Fruit fly (Drosophila melanogaster) whole organism, embryonic: ENCODE measurements around the gene CG10510.

Source experiments
- ATbp ChIP-seq: fragments of 200-800 bp; sonication (Bioruptor generic); optimal IDR thresholded peaks from 2 replicates; lab custom pipeline; 2017; ENCODE audit warnings: missing biosample characterization, mild to moderate bottlenecking, missing genetic modification characterization, missing genetic modification reagents
- Atf6 ChIP-seq: fragments of 200-800 bp; sonication (Bioruptor generic); IDR thresholded peaks from 2 replicates; pipeline ENCODE4 v1.3.6; 2022; ENCODE audit warnings: missing biosample characterization, missing genetic modification characterization
- Awh ChIP-seq: fragments of 200-800 bp; sonication (Bioruptor generic); IDR thresholded peaks from 2 replicates; pipeline ENCODE4, ENCODE4 v1.3.6; 2022; ENCODE audit warnings: missing biosample characterization, missing genetic modification characterization
- Bgb ChIP-seq: fragments of 200-800 bp; sonication (Bioruptor generic); IDR thresholded peaks from 2 replicates; pipeline ENCODE4 v1.3.6; 2022; ENCODE audit warnings: missing biosample characterization, missing genetic modification characterization; ENCODE audit not compliant: partially characterized antibody
- Blimp-1 ChIP-seq: fragments of 200-800 bp; sonication (Bioruptor generic); optimal IDR thresholded peaks from 3 replicates; lab custom pipeline; 2018; ENCODE audit warnings: missing biosample characterization, missing genetic modification characterization, mild to moderate bottlenecking, moderate library complexity, missing genetic modification reagents
- CG11504 ChIP-seq: fragments of 200-800 bp; sonication (Bioruptor generic); optimal IDR thresholded peaks from 3 replicates; lab custom pipeline; 2019; ENCODE audit warnings: missing biosample characterization, mild to moderate bottlenecking, missing genetic modification characterization, moderate library complexity
- CG12769 ChIP-seq: fragments of 200-800 bp; sonication (Bioruptor generic); optimal IDR thresholded peaks from 2 replicates; lab custom pipeline; 2019; ENCODE audit warnings: missing biosample characterization, mild to moderate bottlenecking, missing genetic modification characterization, moderate library complexity
- CG15514 ChIP-seq: fragments of 200-800 bp; sonication (Bioruptor generic); optimal IDR thresholded peaks from 3 replicates; lab custom pipeline; 2017; ENCODE audit warnings: missing biosample characterization, missing genetic modification characterization, mild to moderate bottlenecking, moderate library complexity, missing genetic modification reagents
- CG1603 ChIP-seq: fragments of 200-800 bp; sonication (Bioruptor generic); optimal IDR thresholded peaks from 2 replicates; lab custom pipeline; 2019; ENCODE audit warnings: missing biosample characterization, mild to moderate bottlenecking, missing genetic modification characterization, moderate library complexity
- CG17385 ChIP-seq: fragments of 200-800 bp; sonication (Bioruptor generic); optimal IDR thresholded peaks from 3 replicates; lab custom pipeline; 2018; ENCODE audit warnings: missing biosample characterization, mild to moderate bottlenecking, missing genetic modification characterization
- CG1832 ChIP-seq: fragments of 200-800 bp; sonication (Bioruptor generic); optimal IDR thresholded peaks from 2 replicates; lab custom pipeline; 2017; ENCODE audit warnings: missing biosample characterization, mild to moderate bottlenecking, missing genetic modification characterization, inconsistent platforms
- CG3065 ChIP-seq: fragments of 200-800 bp; sonication (Bioruptor generic); optimal IDR thresholded peaks from 2 replicates; lab custom pipeline; 2016; ENCODE audit warnings: missing biosample characterization, missing genetic modification characterization
- CG34422 ChIP-seq: fragments of 200-800 bp; sonication (Bioruptor generic); IDR thresholded peaks from 3 replicates; pipeline ENCODE4 v1.3.6; 2022; ENCODE audit warnings: missing biosample characterization, missing genetic modification characterization
- CG42726 ChIP-seq: fragments of 200-800 bp; sonication (Bioruptor generic); IDR thresholded peaks from 2 replicates; pipeline ENCODE4 v1.3.6; 2022; ENCODE audit warnings: missing biosample characterization, missing genetic modification characterization; ENCODE audit not compliant: partially characterized antibody
- CG6791 ChIP-seq: fragments of 200-800 bp; sonication (Bioruptor generic); IDR thresholded peaks from 3 replicates; pipeline ENCODE4 v1.3.6; 2022; ENCODE audit warnings: missing biosample characterization, missing genetic modification characterization; ENCODE audit not compliant: partially characterized antibody
- CG6813 ChIP-seq: fragments of 200-800 bp; sonication (Bioruptor generic); optimal IDR thresholded peaks from 2 replicates; lab custom pipeline; 2017; ENCODE audit warnings: missing biosample characterization, missing genetic modification characterization, mild to moderate bottlenecking, moderate library complexity, missing genetic modification reagents
- CG7786 ChIP-seq: fragments of 200-800 bp; sonication (Bioruptor generic); optimal IDR thresholded peaks from 2 replicates; lab custom pipeline; 2016; ENCODE audit warnings: missing biosample characterization, missing genetic modification characterization
- CG8478 ChIP-seq: fragments of >200 bp; optimal IDR thresholded peaks from 2 replicates; lab custom pipeline; 2018
- Deaf1 ChIP-seq: fragments of 200-800 bp; optimal IDR thresholded peaks from 3 replicates; lab custom pipeline; 2019; ENCODE audit warnings: missing biosample characterization, mild to moderate bottlenecking, missing genetic modification characterization, moderate library complexity
- Jarid2 ChIP-seq: fragments of 200-800 bp; sonication (Bioruptor generic); optimal IDR thresholded peaks from 3 replicates; lab custom pipeline; 2017; ENCODE audit warnings: mild to moderate bottlenecking, missing biosample characterization, missing genetic modification reagents, missing genetic modification characterization
- NC2α ChIP-seq: fragments of 200-800 bp; sonication (Bioruptor generic); optimal IDR thresholded peaks from 2 replicates; lab custom pipeline; 2016; ENCODE audit warnings: missing biosample characterization, missing genetic modification characterization
- Nf-YB ChIP-seq: fragments of 200-800 bp; sonication (Bioruptor generic); optimal IDR thresholded peaks from 3 replicates; lab custom pipeline; 2019; ENCODE audit warnings: missing biosample characterization, mild to moderate bottlenecking, missing genetic modification characterization, moderate library complexity
- PHDP ChIP-seq: fragments of 200-800 bp; sonication (Bioruptor generic); optimal IDR thresholded peaks from 3 replicates; lab custom pipeline; 2018; ENCODE audit warnings: missing biosample characterization, mild to moderate bottlenecking, missing genetic modification characterization, moderate library complexity
- Sry-β ChIP-seq: fragments of 200-800 bp; sonication (Bioruptor generic); optimal IDR thresholded peaks from 2 replicates; lab custom pipeline; 2018; ENCODE audit warnings: missing biosample characterization, mild to moderate bottlenecking, missing genetic modification characterization, moderate library complexity
- Trl ChIP-seq, 3 experiments: fragments of >200 bp in 2 of 3; fragments of 200-800 bp in 1 of 3; sonication (Bioruptor generic) in 1 of 3; optimal IDR thresholded peaks; 2 replicates in 1 of 3; 3 replicates in 2 of 3; lab custom pipeline; 2016 to 2017; ENCODE audit warnings: missing biosample characterization in 1 of 3, missing genetic modification characterization in 1 of 3
- Xbp1 ChIP-seq: fragments of 200-800 bp; sonication (Bioruptor generic); optimal IDR thresholded peaks from 3 replicates; lab custom pipeline; 2016; ENCODE audit warnings: missing biosample characterization, mild to moderate bottlenecking, missing genetic modification characterization
- cato ChIP-seq: fragments of 200-800 bp; sonication (Bioruptor generic); optimal IDR thresholded peaks from 2 replicates; lab custom pipeline; 2016; ENCODE audit warnings: missing biosample characterization, missing genetic modification characterization, borderline replicate concordance
- caup ChIP-seq: fragments of 200-800 bp; sonication (Bioruptor generic); optimal IDR thresholded peaks from 3 replicates; lab custom pipeline; 2017; ENCODE audit warnings: missing biosample characterization, mild to moderate bottlenecking, missing genetic modification characterization, moderate library complexity; ENCODE audit not compliant: severe bottlenecking
- chinmo ChIP-seq: fragments of 200-800 bp; sonication (Bioruptor generic); IDR thresholded peaks from 4 replicates; pipeline ENCODE4 v1.3.6; 2022; ENCODE audit warnings: missing biosample characterization, missing genetic modification characterization; ENCODE audit not compliant: partially characterized antibody
- da ChIP-seq: fragments of 200-800 bp; sonication (Bioruptor generic); optimal IDR thresholded peaks from 2 replicates; lab custom pipeline; 2016; ENCODE audit warnings: missing biosample characterization, missing genetic modification characterization
- dmrt99B ChIP-seq: fragments of 200-800 bp; sonication (Bioruptor generic); optimal IDR thresholded peaks from 2 replicates; lab custom pipeline; 2018; ENCODE audit warnings: missing biosample characterization, mild to moderate bottlenecking, missing genetic modification characterization, moderate library complexity
- ems ChIP-seq: fragments of 200-800 bp; sonication (Bioruptor generic); optimal IDR thresholded peaks from 3 replicates; lab custom pipeline; 2016; ENCODE audit warnings: missing biosample characterization, missing genetic modification characterization
- ftz-f1 ChIP-seq: fragments of 200-800 bp; sonication (Bioruptor generic); optimal IDR thresholded peaks from 2 replicates; lab custom pipeline; 2016; ENCODE audit warnings: missing biosample characterization, missing genetic modification characterization
- h ChIP-seq: fragments of >200 bp; optimal IDR thresholded peaks from 2 replicates; lab custom pipeline; 2017
- her ChIP-seq: fragments of 200-800 bp; sonication (Bioruptor generic); optimal IDR thresholded peaks from 2 replicates; lab custom pipeline; 2016; ENCODE audit warnings: missing biosample characterization, missing genetic modification characterization
- inv ChIP-seq: fragments of 200-800 bp; sonication (Bioruptor generic); IDR thresholded peaks from 2 replicates; pipeline ENCODE4 v1.3.6; 2022; ENCODE audit warnings: missing biosample characterization, missing genetic modification characterization; ENCODE audit not compliant: partially characterized antibody
- lab ChIP-seq: fragments of 200-800 bp; sonication (Bioruptor generic); optimal IDR thresholded peaks from 3 replicates; lab custom pipeline; 2017; ENCODE audit warnings: missing biosample characterization, missing genetic modification characterization, mild to moderate bottlenecking, moderate library complexity, missing genetic modification reagents
- psq ChIP-seq: fragments of 200-800 bp; sonication (Bioruptor generic); optimal IDR thresholded peaks from 2 replicates; lab custom pipeline; 2017; ENCODE audit warnings: missing biosample characterization, missing genetic modification characterization
- run ChIP-seq: fragments of 200-800 bp; sonication (Bioruptor generic); optimal IDR thresholded peaks from 3 replicates; lab custom pipeline; 2018; ENCODE audit warnings: missing biosample characterization, mild to moderate bottlenecking, missing genetic modification characterization
- sc ChIP-seq, 3 experiments: fragments of >200 bp in 2 of 3; fragments of 200-800 bp in 1 of 3; sonication (Bioruptor generic) in 1 of 3; optimal IDR thresholded peaks; 2 replicates in 2 of 3; 3 replicates in 1 of 3; lab custom pipeline; 2017; ENCODE audit warnings: mild to moderate bottlenecking in 1 of 3, missing biosample characterization in 1 of 3, missing genetic modification characterization in 1 of 3, missing genetic modification reagents in 1 of 3
- sens ChIP-seq: fragments of 200-800 bp; sonication (Bioruptor generic); peaks from one replicate; lab custom pipeline; 2016; ENCODE audit warnings: missing biosample characterization, missing genetic modification characterization
- sna ChIP-seq: fragments of 200-800 bp; sonication (Bioruptor generic); IDR thresholded peaks from 2 replicates; pipeline ENCODE4 v1.3.6; 2022; ENCODE audit warnings: missing biosample characterization, missing genetic modification characterization; ENCODE audit not compliant: partially characterized antibody
- sob ChIP-seq: fragments of 200-800 bp; sonication (Bioruptor generic); IDR thresholded peaks from 2 replicates; pipeline ENCODE4 v1.3.6; 2022; ENCODE audit warnings: missing biosample characterization, missing genetic modification characterization
- stc ChIP-seq: fragments of 200-800 bp; sonication (Bioruptor generic); IDR thresholded peaks from 2 replicates; pipeline ENCODE4 v1.3.6; 2022; ENCODE audit warnings: missing biosample characterization, missing genetic modification characterization
- tna ChIP-seq: fragments of 200-800 bp; sonication (Bioruptor generic); IDR thresholded peaks from 2 replicates; pipeline ENCODE4 v1.3.6; 2022; ENCODE audit warnings: missing biosample characterization, missing genetic modification characterization; ENCODE audit not compliant: partially characterized antibody
- vvl ChIP-seq: fragments of 200-800 bp; sonication (Bioruptor generic); IDR thresholded peaks from 2 replicates; pipeline ENCODE4 v1.3.6; 2022; ENCODE audit warnings: missing biosample characterization, missing genetic modification characterization
- wdn ChIP-seq: fragments of 200-800 bp; sonication (Bioruptor generic); IDR thresholded peaks from 2 replicates; pipeline ENCODE4 v1.3.6; 2022; ENCODE audit warnings: missing biosample characterization, missing genetic modification characterization
- yki ChIP-seq: fragments of >200 bp; optimal IDR thresholded peaks from 3 replicates; lab custom pipeline; 2018

The CG10510 gene

dm6 chr3L:21239999-21240509, 30.2 kb upstream of the CG10510 start (continued):
- TF ChIP-seq CG7786 (GFP tag; lab: Kevin White, UChicago), result no peak
- TF ChIP-seq CG12769, result peak; percentile 60
- TF ChIP-seq CG42726 (GFP tag; lab: Robert Waterston, UW), result peak; percentile 73
- no peak for TF ChIP-seq NC2α (GFP tag; lab: Kevin White, UChicago)
- peak; percentile 48; the same call in 1 of the 2 replicates for TF ChIP-seq sna (GFP tag; lab: Robert Waterston, UW)
- no peak for TF ChIP-seq CG6791 (GFP tag; lab: Robert Waterston, UW)
- peak; percentile 40 for TF ChIP-seq lab (GFP tag; lab: Kevin White, UChicago)
- TF ChIP-seq CG11504 (tag; lab: Kevin White, UChicago), result peak; percentile 57
- peak; percentile 44; the same call in 1 of the 3 replicates for TF ChIP-seq CG34422
- TF ChIP-seq psq (GFP tag; lab: Kevin White, UChicago), result peak; percentile 77
- TF ChIP-seq ftz-f1 (GFP tag; lab: Kevin White, UChicago), result peak; percentile 54
- TF ChIP-seq her, result peak; percentile 13
- peak; percentile 20 for TF ChIP-seq CG1603
- TF ChIP-seq CG17385 (GFP tag; lab: Kevin White, UChicago), result peak; percentile 30
- no peak for TF ChIP-seq ems (GFP tag; lab: Kevin White, UChicago)
- TF ChIP-seq Jarid2 (GFP tag; lab: Kevin White, UChicago), result peak; percentile 98
- TF ChIP-seq Atf6 (GFP tag; lab: Robert Waterston, UW), result 0 out of 2 replicates have a peak, but pooled peaks have one; percentile 28
- TF ChIP-seq inv, result no peak
- TF ChIP-seq CG3065, result no peak
- peak; percentile 11 for TF ChIP-seq Xbp1 (GFP tag; lab: Kevin White, UChicago)
- TF ChIP-seq CG6813 (GFP tag; lab: Kevin White, UChicago), result peak; percentile 20
- no peak for TF ChIP-seq h (lab: Kevin White, UChicago)
- TF ChIP-seq tna (GFP tag; lab: Robert Waterston, UW), result peak; percentile 20; the same call in 1 of the 2 replicates
- peak; percentile 1 for TF ChIP-seq ATbp (GFP tag; lab: Kevin White, UChicago)
- peak; percentile 98 for TF ChIP-seq Deaf1
- no peak for TF ChIP-seq wdn (GFP tag; lab: Robert Waterston, UW)
- peak; percentile 43 for TF ChIP-seq CG1832 (GFP tag; lab: Kevin White, UChicago)
- TF ChIP-seq stc (GFP tag; lab: Robert Waterston, UW), result peak; percentile 17; the same call in 1 of the 2 replicates
- peak; percentile 36; the same call in 1 of the 2 replicates for TF ChIP-seq Awh (GFP tag; lab: Robert Waterston, UW)
- peak; percentile 22 for TF ChIP-seq CG15514 (GFP tag; lab: Kevin White, UChicago)
- TF ChIP-seq Sry-β (GFP tag; lab: Kevin White, UChicago), result no peak
- peak; percentile 38 for TF ChIP-seq caup (GFP tag; lab: Kevin White, UChicago)
- no peak for TF ChIP-seq cato (GFP tag; lab: Kevin White, UChicago)
- TF ChIP-seq CG8478 (lab: Kevin White, UChicago), result peak; percentile 12
- TF ChIP-seq vvl (GFP tag; lab: Robert Waterston, UW), result peak; percentile 44
- peak; percentile 94; the same call in 2 of the 4 replicates for TF ChIP-seq chinmo (GFP tag; lab: Robert Waterston, UW)
- peak; percentile 38 for TF ChIP-seq dmrt99B (tag; lab: Kevin White, UChicago)
- TF ChIP-seq yki (lab: Kevin White, UChicago), result peak; percentile 27
- peak; percentile 77 for TF ChIP-seq Blimp-1 (GFP tag; lab: Kevin White, UChicago)
- TF ChIP-seq sc (optimal IDR thresholded peaks at IDR 0.05; lab: Kevin White, UChicago), result no peak
- no peak for TF ChIP-seq sc (GFP tag; optimal IDR thresholded peaks at IDR 0.05; lab: Kevin White, UChicago)
- TF ChIP-seq PHDP, result no peak
- TF ChIP-seq sob (GFP tag; lab: Robert Waterston, UW), result no peak
- peak; percentile 64 for TF ChIP-seq sens
- peak; percentile 75 for TF ChIP-seq Nf-YB
- TF ChIP-seq da (GFP tag; lab: Kevin White, UChicago), result no peak
- TF ChIP-seq run (tag; lab: Kevin White, UChicago), result no peak
- TF ChIP-seq Trl (optimal IDR thresholded peaks at IDR 0.05; lab: Kevin White, UChicago), result peak; percentile 81 to 86
- TF ChIP-seq Trl (GFP tag; optimal IDR thresholded peaks at IDR 0.05; lab: Kevin White, UChicago), result no peak
- peak; percentile 52; the same call in 1 of the 2 replicates for TF ChIP-seq Bgb
